Worm (Caenorhabditis elegans): ENCODE results near the gene rnp-7.

DNA sequence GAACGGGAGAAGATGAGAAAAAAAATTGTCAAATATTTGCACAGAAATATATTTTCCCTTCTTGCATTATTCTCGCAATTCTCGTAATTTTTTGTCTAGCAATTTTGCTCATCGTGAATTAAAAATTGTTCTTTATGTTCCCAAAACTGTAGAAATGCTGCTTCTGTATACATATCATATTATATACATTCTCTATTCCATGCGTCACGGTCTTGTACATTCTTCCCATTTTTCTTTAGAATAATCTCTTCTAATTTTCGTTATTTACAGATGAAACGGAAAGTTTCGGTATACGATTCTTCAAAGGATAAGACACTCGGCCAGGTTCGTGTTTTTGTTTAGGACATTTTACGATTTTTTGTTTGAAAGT lies 6.6 kb upstream of the rnp-7 start, which contains the start of gene acs-4:
- no peak for TF ChIP-seq ceh-82 (tag; optimal IDR thresholded peaks at IDR 0.05)
- no peak for TF ChIP-seq unc-62 (GFP tag; optimal IDR thresholded peaks at IDR 0.05)
- no peak for TF ChIP-seq lin-13 (GFP tag; optimal IDR thresholded peaks at IDR 0.05)
- TF ChIP-seq elt-2 (tag; optimal IDR thresholded peaks at IDR 0.05): no peak
- no peak for TF ChIP-seq nhr-85 (tag)
- no peak for TF ChIP-seq ztf-4 (tag; optimal IDR thresholded peaks at IDR 0.05)
- no peak for TF ChIP-seq nhr-20 (tag; optimal IDR thresholded peaks at IDR 0.05)
- TF ChIP-seq fos-1 (tag; optimal IDR thresholded peaks at IDR 0.05): no peak
- TF ChIP-seq mep-1 (tag; optimal IDR thresholded peaks at IDR 0.05): no peak
